Fruit fly (Drosophila melanogaster): ENCODE results near the gene Rsf1.

DNA sequence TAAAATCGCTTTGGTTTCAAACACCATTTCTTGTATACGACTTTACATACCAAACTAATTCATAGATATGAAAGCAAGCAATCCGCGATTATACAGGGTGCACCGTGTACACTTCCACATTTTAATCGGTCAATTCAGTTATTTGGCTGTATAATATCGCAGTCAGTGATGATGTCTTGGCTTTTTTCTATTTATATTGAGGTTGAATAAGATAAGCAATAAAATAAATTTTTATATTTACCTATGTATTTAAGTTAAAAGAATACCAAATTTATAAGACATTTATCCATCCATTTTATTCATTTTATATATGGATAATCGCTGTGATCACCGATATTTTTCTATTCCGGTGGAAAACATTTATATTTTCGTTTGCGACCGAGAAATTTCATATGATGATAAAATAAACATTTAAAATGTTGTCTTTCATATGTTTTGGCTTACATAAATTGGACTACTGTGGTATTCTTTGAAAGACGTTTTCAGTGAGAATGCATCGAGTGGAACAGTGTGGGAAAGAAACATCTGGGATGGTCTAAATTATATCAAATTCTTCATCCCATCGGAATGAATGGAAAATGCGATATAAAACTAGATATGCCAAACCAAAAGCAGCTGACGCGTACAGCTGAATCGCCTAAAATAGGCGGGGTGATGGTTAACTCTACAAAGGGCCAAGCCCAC lies 36.5 kb downstream of the Rsf1 start, which contains the start of gene CG5708:
- TF ChIP-seq CG8944 (GFP tag; optimal IDR thresholded peaks at IDR 0.05) (no peak), Tbp (GFP tag; optimal IDR thresholded peaks at IDR 0.05) (no peak), lola (GFP tag; optimal IDR thresholded peaks at IDR 0.05) (peak in 1 of 3 experiments; percentile 18), CG17802 (tag; optimal IDR thresholded peaks at IDR 0.05) (peak; percentile 82), sisA (GFP tag; IDR thresholded peaks at IDR 0.05) (no peak), salm (tag; optimal IDR thresholded peaks at IDR 0.05) (no peak), gcm2 (GFP tag; optimal IDR thresholded peaks at IDR 0.05) (no peak), pho (GFP tag; optimal IDR thresholded peaks at IDR 0.05) (no peak)

Measured in whole organism, embryonic.